Fruit fly (Drosophila melanogaster) whole organism, embryonic: Measurements from ENCODE around the gene CG15333.

Experiments used
- Adf1 ChIP-seq: fragments of 200-800 bp; sonication (Bioruptor generic); IDR thresholded peaks from 2 replicates; pipeline ENCODE4 v1.3.6; 2022; ENCODE audit warnings: missing biosample characterization, missing genetic modification characterization
- BEAF-32 ChIP-seq: fragments of 200-800 bp; sonication (Bioruptor generic); optimal IDR thresholded peaks from 3 replicates; lab custom pipeline; 2017; ENCODE audit warnings: missing biosample characterization, missing genetic modification characterization, mild to moderate bottlenecking, moderate library complexity, missing genetic modification reagents
- CG10431 ChIP-seq: fragments of 200-800 bp; sonication (Bioruptor generic); optimal IDR thresholded peaks from 3 replicates; lab custom pipeline; 2018; ENCODE audit warnings: missing biosample characterization, mild to moderate bottlenecking, missing genetic modification characterization
- CG12391 ChIP-seq: fragments of 200-800 bp; sonication (Bioruptor generic); optimal IDR thresholded peaks from 3 replicates; lab custom pipeline; 2018; ENCODE audit warnings: missing biosample characterization, mild to moderate bottlenecking, missing genetic modification characterization, moderate library complexity
- CG12659 ChIP-seq: fragments of 200-800 bp; sonication (Bioruptor generic); optimal IDR thresholded peaks from 3 replicates; lab custom pipeline; 2017; ENCODE audit warnings: mild to moderate bottlenecking, missing biosample characterization, missing genetic modification reagents, missing genetic modification characterization
- CG12942 ChIP-seq: fragments of 200-800 bp; sonication (Bioruptor generic); optimal IDR thresholded peaks from 3 replicates; lab custom pipeline; 2016; ENCODE audit warnings: missing biosample characterization, missing genetic modification characterization
- CG13894 ChIP-seq: fragments of 200-800 bp; sonication (Bioruptor generic); optimal IDR thresholded peaks from 3 replicates; lab custom pipeline; 2018; ENCODE audit warnings: missing biosample characterization, mild to moderate bottlenecking, missing genetic modification characterization, moderate library complexity
- CG15479 ChIP-seq: fragments of 200-800 bp; sonication (Bioruptor generic); optimal IDR thresholded peaks from 3 replicates; lab custom pipeline; 2019; ENCODE audit warnings: missing biosample characterization, mild to moderate bottlenecking, missing genetic modification characterization, moderate library complexity
- CG15601 ChIP-seq: fragments of 200-800 bp; sonication (Bioruptor generic); optimal IDR thresholded peaks from 3 replicates; lab custom pipeline; 2019; ENCODE audit warnings: missing biosample characterization, mild to moderate bottlenecking, missing genetic modification characterization, moderate library complexity
- CG1832 ChIP-seq: fragments of 200-800 bp; sonication (Bioruptor generic); optimal IDR thresholded peaks from 2 replicates; lab custom pipeline; 2017; ENCODE audit warnings: missing biosample characterization, mild to moderate bottlenecking, missing genetic modification characterization, inconsistent platforms
- CG18619 ChIP-seq: fragments of 200-800 bp; sonication (Bioruptor generic); optimal IDR thresholded peaks from 3 replicates; lab custom pipeline; 2017; ENCODE audit warnings: missing biosample characterization, mild to moderate bottlenecking, missing genetic modification characterization
- CG34224 ChIP-seq: fragments of 200-800 bp; sonication (Bioruptor generic); IDR thresholded peaks from 3 replicates; pipeline ENCODE4 v1.3.6; 2022; ENCODE audit warnings: missing biosample characterization, missing genetic modification characterization; ENCODE audit not compliant: partially characterized antibody
- CG3726 ChIP-seq: fragments of 200-800 bp; sonication (Bioruptor generic); IDR thresholded peaks from 3 replicates; pipeline ENCODE4, ENCODE4 v1.3.6; 2022; ENCODE audit warnings: missing biosample characterization, missing genetic modification characterization
- CG3847 ChIP-seq: fragments of 200-800 bp; sonication (Bioruptor generic); IDR thresholded peaks from 2 replicates; pipeline ENCODE4 v1.3.6; 2022; ENCODE audit warnings: missing biosample characterization, missing genetic modification characterization
- CG4707 ChIP-seq: fragments of 200-800 bp; sonication (Bioruptor generic); optimal IDR thresholded peaks from 2 replicates; lab custom pipeline; 2018; ENCODE audit warnings: missing biosample characterization, mild to moderate bottlenecking, missing genetic modification characterization, moderate library complexity
- CG6272 ChIP-seq: fragments of 200-800 bp; sonication (Bioruptor generic); IDR thresholded peaks from 2 replicates; pipeline ENCODE4 v1.3.6; 2022; ENCODE audit warnings: missing biosample characterization, missing genetic modification characterization
- CG6689 ChIP-seq: fragments of 200-800 bp; sonication (Bioruptor generic); IDR thresholded peaks from 2 replicates; pipeline ENCODE4 v1.3.6; 2022; ENCODE audit warnings: missing biosample characterization, missing genetic modification characterization
- CG6813 ChIP-seq: fragments of 200-800 bp; sonication (Bioruptor generic); optimal IDR thresholded peaks from 2 replicates; lab custom pipeline; 2017; ENCODE audit warnings: missing biosample characterization, missing genetic modification characterization, mild to moderate bottlenecking, moderate library complexity, missing genetic modification reagents
- CG7987 ChIP-seq: fragments of 200-800 bp; sonication (Bioruptor generic); optimal IDR thresholded peaks from 2 replicates; lab custom pipeline; 2018; ENCODE audit warnings: missing biosample characterization, mild to moderate bottlenecking, missing genetic modification characterization, moderate library complexity
- CG8290 ChIP-seq, 3 experiments: fragments of 200-800 bp; sonication (Bioruptor generic); optimal IDR thresholded peaks; 2 replicates each; lab custom pipeline; 2016 to 2019; ENCODE audit warnings: missing biosample characterization in 3 of 3, missing genetic modification characterization in 3 of 3, mild to moderate bottlenecking in 2 of 3, moderate library complexity in 1 of 3
- D19A ChIP-seq: fragments of 200-800 bp; optimal IDR thresholded peaks from 3 replicates; lab custom pipeline; 2019; ENCODE audit warnings: missing biosample characterization, mild to moderate bottlenecking, missing genetic modification characterization, moderate library complexity
- Deaf1 ChIP-seq: fragments of 200-800 bp; optimal IDR thresholded peaks from 3 replicates; lab custom pipeline; 2019; ENCODE audit warnings: missing biosample characterization, mild to moderate bottlenecking, missing genetic modification characterization, moderate library complexity
- Dek ChIP-seq: fragments of 200-800 bp; sonication (Bioruptor generic); optimal IDR thresholded peaks from 3 replicates; lab custom pipeline; 2019; ENCODE audit warnings: missing biosample characterization, mild to moderate bottlenecking, missing genetic modification characterization, moderate library complexity
- Dll ChIP-seq: fragments of 200-800 bp; sonication (Bioruptor generic); IDR thresholded peaks from 4 replicates; pipeline ENCODE4 v1.3.6; 2022; ENCODE audit warnings: missing biosample characterization, missing genetic modification characterization; ENCODE audit not compliant: partially characterized antibody
- Eip74EF ChIP-seq, 2 experiments: fragments of 200-800 bp in 1 of 2; fragments of >200 bp in 1 of 2; sonication (Bioruptor generic) in 1 of 2; optimal IDR thresholded peaks; 2 replicates each; lab custom pipeline; 2017 to 2019; ENCODE audit warnings: missing biosample characterization in 2 of 2, missing genetic modification characterization in 2 of 2, mild to moderate bottlenecking in 1 of 2, moderate library complexity in 1 of 2
- Meics ChIP-seq: fragments of 200-800 bp; sonication (Bioruptor generic); optimal IDR thresholded peaks from 2 replicates; lab custom pipeline; 2017; ENCODE audit warnings: missing biosample characterization, mild to moderate bottlenecking, missing genetic modification characterization
- abd-A ChIP-seq: fragments of 200-800 bp; sonication (Bioruptor generic); optimal IDR thresholded peaks from 3 replicates; lab custom pipeline; 2019; ENCODE audit warnings: missing biosample characterization, mild to moderate bottlenecking, missing genetic modification characterization, moderate library complexity
- ap ChIP-seq: fragments of 200-800 bp; sonication (Bioruptor generic); IDR thresholded peaks from 2 replicates; pipeline ENCODE4 v1.3.6; 2022; ENCODE audit warnings: missing biosample characterization, missing genetic modification characterization
- cg ChIP-seq: fragments of 200-800 bp; sonication (Bioruptor generic); optimal IDR thresholded peaks from 3 replicates; lab custom pipeline; 2019; ENCODE audit warnings: missing biosample characterization, mild to moderate bottlenecking, missing genetic modification characterization, moderate library complexity
- chn ChIP-seq: fragments of 200-800 bp; sonication (Bioruptor generic); optimal IDR thresholded peaks from 2 replicates; lab custom pipeline; 2016; ENCODE audit warnings: missing biosample characterization, missing genetic modification characterization
- crol ChIP-seq: fragments of 200-800 bp; sonication (Bioruptor generic); IDR thresholded peaks from 2 replicates; pipeline ENCODE4 v1.3.6; 2022; ENCODE audit warnings: missing biosample characterization, missing genetic modification characterization
- dmrt11E ChIP-seq: fragments of 200-800 bp; sonication (Bioruptor generic); optimal IDR thresholded peaks from 3 replicates; lab custom pipeline; 2018; ENCODE audit warnings: missing biosample characterization, mild to moderate bottlenecking, missing genetic modification characterization, moderate library complexity
- hth ChIP-seq: fragments of >200 bp; optimal IDR thresholded peaks from 2 replicates; lab custom pipeline; 2017; ENCODE audit warnings: inconsistent platforms
- knrl ChIP-seq: fragments of 200-800 bp; sonication (Bioruptor generic); IDR thresholded peaks from 3 replicates; pipeline ENCODE4 v1.3.6; 2022; ENCODE audit warnings: missing biosample characterization, missing genetic modification characterization; ENCODE audit not compliant: partially characterized antibody
- lbe ChIP-seq: fragments of 200-800 bp; sonication (Bioruptor generic); optimal IDR thresholded peaks from 2 replicates; lab custom pipeline; 2016; ENCODE audit warnings: missing biosample characterization, mild to moderate bottlenecking, missing genetic modification characterization
- lola ChIP-seq, 3 experiments: fragments of >200 bp in 2 of 3; fragments of 200-800 bp in 1 of 3; sonication (Bioruptor generic) in 1 of 3; optimal IDR thresholded peaks; 2 replicates each; lab custom pipeline; 2017 to 2019; ENCODE audit warnings: missing biosample characterization in 3 of 3, missing genetic modification characterization in 3 of 3, mild to moderate bottlenecking in 1 of 3, moderate library complexity in 1 of 3
- mirr ChIP-seq: fragments of 200-800 bp; sonication (Bioruptor generic); optimal IDR thresholded peaks from 3 replicates; lab custom pipeline; 2018; ENCODE audit warnings: missing biosample characterization, mild to moderate bottlenecking, missing genetic modification characterization
- nerfin-1 ChIP-seq: fragments of 200-800 bp; sonication (Bioruptor generic); optimal IDR thresholded peaks from 3 replicates; lab custom pipeline; 2019; ENCODE audit warnings: missing biosample characterization, mild to moderate bottlenecking, missing genetic modification characterization, moderate library complexity
- nmo ChIP-seq: fragments of 200-800 bp; sonication (Bioruptor generic); optimal IDR thresholded peaks from 2 replicates; lab custom pipeline; 2018; ENCODE audit warnings: missing biosample characterization, mild to moderate bottlenecking, missing genetic modification characterization, moderate library complexity
- onecut ChIP-seq: fragments of 200-800 bp; sonication (Bioruptor generic); IDR thresholded peaks from 2 replicates; pipeline ENCODE4 v1.3.6; 2022; ENCODE audit warnings: missing biosample characterization, missing genetic modification characterization
- phol ChIP-seq: fragments of 200-800 bp; sonication (Bioruptor generic); optimal IDR thresholded peaks from 3 replicates; lab custom pipeline; 2018; ENCODE audit warnings: missing biosample characterization, mild to moderate bottlenecking, missing genetic modification characterization, moderate library complexity
- pros ChIP-seq: fragments of 200-800 bp; sonication (Bioruptor generic); optimal IDR thresholded peaks from 3 replicates; lab custom pipeline; 2019; ENCODE audit warnings: missing biosample characterization, mild to moderate bottlenecking, missing genetic modification characterization, moderate library complexity
- rib ChIP-seq: fragments of 200-800 bp; sonication (Bioruptor generic); IDR thresholded peaks from 2 replicates; pipeline ENCODE4 v1.3.6; 2022; ENCODE audit warnings: missing biosample characterization, missing genetic modification characterization
- schlank ChIP-seq: fragments of 200-800 bp; sonication (Bioruptor generic); optimal IDR thresholded peaks from 2 replicates; lab custom pipeline; 2018; ENCODE audit warnings: missing biosample characterization, mild to moderate bottlenecking, missing genetic modification characterization
- sob ChIP-seq: fragments of 200-800 bp; sonication (Bioruptor generic); IDR thresholded peaks from 2 replicates; pipeline ENCODE4 v1.3.6; 2022; ENCODE audit warnings: missing biosample characterization, missing genetic modification characterization
- toy ChIP-seq: fragments of 200-800 bp; sonication (Bioruptor generic); IDR thresholded peaks from 2 replicates; pipeline ENCODE4 v1.3.6; 2022; ENCODE audit warnings: missing biosample characterization, missing genetic modification characterization
- trem ChIP-seq: fragments of 200-800 bp; optimal IDR thresholded peaks from 3 replicates; lab custom pipeline; 2019; ENCODE audit warnings: missing biosample characterization, mild to moderate bottlenecking, missing genetic modification characterization, moderate library complexity

CG15333 gene

dm6 chrX:8058446-8058900 lies 37.3 kb upstream of the CG15333 start (continued):
- TF ChIP-seq chn (no peak), D19A (tag; lab: Kevin White, UChicago) (peak; percentile 35), CG6813 (GFP tag; lab: Kevin White, UChicago) (peak; percentile 29), sob (GFP tag; lab: Robert Waterston, UW) (peak; percentile 57), pros (GFP tag; lab: Kevin White, UChicago) (peak; percentile 44), CG18619 (peak; percentile 10), Deaf1 (tag; lab: Kevin White, UChicago) (peak; percentile 44), CG6689 (GFP tag; lab: Robert Waterston, UW) (no peak), CG7987 (GFP tag; lab: Kevin White, UChicago) (peak; percentile 40), CG12659 (GFP tag; lab: Kevin White, UChicago) (peak; percentile 45), abd-A (peak; percentile 86), cg (GFP tag; lab: Kevin White, UChicago) (peak; percentile 97), CG10431 (GFP tag; lab: Kevin White, UChicago) (peak; percentile 83), CG15479 (peak; percentile 34), CG1832 (GFP tag; lab: Kevin White, UChicago) (peak; percentile 74), phol (tag; lab: Kevin White, UChicago) (peak; percentile 97), onecut (no peak), Adf1 (GFP tag; lab: Robert Waterston, UW) (peak; percentile 34; the same call in 1 of the 2 replicates), Dll (GFP tag; lab: Robert Waterston, UW) (0 out of 4 replicates have a peak, but pooled peaks have one; percentile 41), Meics (GFP tag; lab: Kevin White, UChicago) (peak; percentile 15), CG4707 (GFP tag; lab: Kevin White, UChicago) (peak; percentile 66), nerfin-1 (tag; lab: Kevin White, UChicago) (peak; percentile 71), rib (GFP tag; lab: Robert Waterston, UW) (peak; percentile 78; the same call in 1 of the 2 replicates), CG8290 (GFP tag; optimal IDR thresholded peaks at IDR 0.05; lab: Kevin White, UChicago) (no peak), CG8290 (tag; optimal IDR thresholded peaks at IDR 0.05; lab: Kevin White, UChicago) (peak in 1 of 2 experiments; percentile 48), nmo (GFP tag; lab: Kevin White, UChicago) (peak; percentile 20), lbe (GFP tag; lab: Kevin White, UChicago) (peak; percentile 3), CG12391 (tag; lab: Kevin White, UChicago) (peak; percentile 2), crol (GFP tag; lab: Robert Waterston, UW) (peak; percentile 93), mirr (GFP tag; lab: Kevin White, UChicago) (peak; percentile 79), trem (no peak), CG6272 (GFP tag; lab: Robert Waterston, UW) (no peak)

- TF ChIP-seq ap (no peak), schlank (tag; lab: Kevin White, UChicago) (no peak), CG3847 (no peak), knrl (GFP tag; lab: Robert Waterston, UW) (no peak), CG12942 (no peak), Eip74EF (GFP tag; optimal IDR thresholded peaks at IDR 0.05; lab: Kevin White, UChicago) (no peak), chn (no peak), CG34224 (peak; percentile 43; the same call in 2 of the 3 replicates), CG3726 (GFP tag; lab: Robert Waterston, UW) (no peak), hth (lab: Kevin White, UChicago) (no peak), CG13894 (tag; lab: Kevin White, UChicago) (no peak), CG12391 (tag; lab: Kevin White, UChicago) (peak; percentile 24), dmrt11E (peak; percentile 13), CG15601 (tag; lab: Kevin White, UChicago) (no peak), BEAF-32 (GFP tag; lab: Kevin White, UChicago) (no peak), Dek (peak; percentile 6), toy (no peak), lola (GFP tag; optimal IDR thresholded peaks at IDR 0.05; lab: Kevin White, UChicago) (peak in 1 of 3 experiments; percentile 13)
These were observed 36.8 kb upstream of the CG15333 start for dm6 chrX:8057837-8058445.
